Worm (Caenorhabditis elegans) whole organism, L1 larva: Measurements from ENCODE around the gene F36A4.2.

Experiments
- C04F5.9 ChIP-seq: sonication (generic microtip); optimal IDR thresholded peaks from 2 replicates; lab custom pipeline; 2016; ENCODE audit warnings: missing genetic modification characterization, missing compliant biosample characterization
- F16B12.6 ChIP-seq: fragments of 150-350 bp; optimal IDR thresholded peaks from 2 replicates; lab custom pipeline; 2014; ENCODE audit warnings: missing biosample characterization, missing genetic modification characterization
- aha-1 ChIP-seq: fragments of 150-350 bp; optimal IDR thresholded peaks from 2 replicates; lab custom pipeline; 2014; ENCODE audit warnings: missing biosample characterization, missing genetic modification characterization
- dpl-1 ChIP-seq, 3 experiments: fragments of 150-350 bp in 2 of 3; sonication (generic microtip) in 1 of 3; optimal IDR thresholded peaks; 2 replicates each; lab custom pipeline; 2014 to 2017; ENCODE audit warnings: missing biosample characterization in 3 of 3, missing genetic modification characterization in 3 of 3, missing genetic modification reagents in 3 of 3
- efl-1 ChIP-seq, 4 experiments: fragments of 150-350 bp; optimal IDR thresholded peaks in 3 of 4; peaks in 1 of 4; 1 replicate in 1 of 4; 2 replicates in 3 of 4; lab custom pipeline; 2014; ENCODE audit warnings: missing biosample characterization in 2 of 4, missing genetic modification characterization in 2 of 4, missing genetic modification reagents in 2 of 4
- egl-13 ChIP-seq: sonication (generic microtip); optimal IDR thresholded peaks from 2 replicates; lab custom pipeline; 2016; ENCODE audit warnings: missing genotype, missing genetic modification reagents, missing genetic modification characterization, missing compliant biosample characterization
- elt-2 ChIP-seq: sonication (generic microtip); optimal IDR thresholded peaks from 2 replicates; lab custom pipeline; 2016; ENCODE audit warnings: missing genetic modification characterization, mild to moderate bottlenecking, inconsistent platforms, missing compliant biosample characterization, missing genetic modification reagents
- elt-3 ChIP-seq, 6 experiments: fragments of 150-350 bp in 1 of 6; sonication (generic microtip); optimal IDR thresholded peaks; 2 replicates each; lab custom pipeline; 2017 to 2018; ENCODE audit warnings: missing biosample characterization in 6 of 6, missing genetic modification characterization in 6 of 6, inconsistent platforms in 1 of 6
- fkh-8 ChIP-seq: sonication (generic microtip); optimal IDR thresholded peaks from 2 replicates; lab custom pipeline; 2016; ENCODE audit warnings: mild to moderate bottlenecking, missing genetic modification characterization, missing compliant biosample characterization
- hpl-2 ChIP-seq: fragments of 150-350 bp; optimal IDR thresholded peaks from 2 replicates; lab custom pipeline; 2014; ENCODE audit warnings: missing biosample characterization, missing genetic modification reagents, missing genetic modification characterization
- irx-1 ChIP-seq: sonication (generic microtip); optimal IDR thresholded peaks from 2 replicates; lab custom pipeline; 2016; ENCODE audit warnings: missing genetic modification characterization, missing compliant biosample characterization
- isw-1 ChIP-seq: fragments of 200-800 bp; sonication (Bioruptor generic); IDR thresholded peaks from 2 replicates; pipeline ENCODE4 v1.3.6; 2022; ENCODE audit warnings: missing genetic modification characterization, missing compliant biosample characterization
- jun-1 ChIP-seq: fragments of 150-350 bp; optimal IDR thresholded peaks from 2 replicates; lab custom pipeline; 2014; ENCODE audit warnings: missing biosample characterization, missing genetic modification reagents, missing genetic modification characterization
- lin-35 ChIP-seq, 2 experiments: fragments of 150-350 bp; optimal IDR thresholded peaks; 2 replicates each; lab custom pipeline; 2014; ENCODE audit warnings: missing biosample characterization in 2 of 2, missing genetic modification characterization in 2 of 2, missing genetic modification reagents in 2 of 2
- lsy-2 ChIP-seq, 2 experiments: fragments of 150-350 bp; optimal IDR thresholded peaks; 2 replicates each; lab custom pipeline; 2014; ENCODE audit warnings: missing biosample characterization in 2 of 2, missing genetic modification characterization in 2 of 2
- mab-9 ChIP-seq: fragments of 200-800 bp; sonication (Bioruptor generic); IDR thresholded peaks from 2 replicates; pipeline ENCODE4 v1.3.6; 2022; ENCODE audit warnings: missing genetic modification reagents, missing genetic modification characterization, missing compliant biosample characterization
- mef-2 ChIP-seq: fragments of 150-350 bp; optimal IDR thresholded peaks from 2 replicates; lab custom pipeline; 2014; ENCODE audit warnings: missing biosample characterization, missing genetic modification characterization
- nhr-11 ChIP-seq: fragments of 150-350 bp; optimal IDR thresholded peaks from 2 replicates; lab custom pipeline; 2014; ENCODE audit warnings: missing biosample characterization, missing genetic modification characterization
- nhr-19 ChIP-seq: fragments of 200-800 bp; sonication (Bioruptor generic); conservative IDR thresholded peaks from 2 replicates; pipeline ENCODE4 v1.3.6; 2022; ENCODE audit warnings: missing genetic modification characterization, missing compliant biosample characterization
- nhr-20 ChIP-seq: sonication (generic microtip); optimal IDR thresholded peaks from 2 replicates; lab custom pipeline; 2016; ENCODE audit warnings: mild to moderate bottlenecking, missing genetic modification characterization, missing compliant biosample characterization
- nhr-76 ChIP-seq: sonication (generic microtip); optimal IDR thresholded peaks from 2 replicates; lab custom pipeline; 2017; ENCODE audit warnings: missing biosample characterization, missing genetic modification characterization
- pax-3 ChIP-seq: fragments of 200-800 bp; sonication (Bioruptor generic); optimal IDR thresholded peaks from 2 replicates; lab custom pipeline; 2018; ENCODE audit warnings: mild to moderate bottlenecking, missing genetic modification characterization, moderate library complexity, missing compliant biosample characterization
- snpc-4 ChIP-seq: fragments of 150-350 bp; optimal IDR thresholded peaks from 2 replicates; lab custom pipeline; 2014; ENCODE audit warnings: missing biosample characterization, missing genetic modification characterization
- sptf-1 ChIP-seq: fragments of 150-350 bp; optimal IDR thresholded peaks from 2 replicates; lab custom pipeline; 2014; ENCODE audit warnings: missing biosample characterization, missing genetic modification characterization
- sup-37 ChIP-seq: fragments of 200-800 bp; sonication (Bioruptor generic); optimal IDR thresholded peaks from 2 replicates; lab custom pipeline; 2018; ENCODE audit warnings: mild to moderate bottlenecking, missing genetic modification characterization, missing compliant biosample characterization
- tbx-2 ChIP-seq: sonication (generic microtip); optimal IDR thresholded peaks from 2 replicates; lab custom pipeline; 2016; ENCODE audit warnings: missing genetic modification characterization, missing compliant biosample characterization
- unc-130 ChIP-seq: fragments of 150-350 bp; optimal IDR thresholded peaks from 2 replicates; lab custom pipeline; 2017; ENCODE audit warnings: missing biosample characterization, missing genetic modification characterization, inconsistent platforms
- unc-30 ChIP-seq: sonication (generic microtip); optimal IDR thresholded peaks from 2 replicates; lab custom pipeline; 2017; ENCODE audit warnings: missing biosample characterization, missing genetic modification characterization
- vab-15 ChIP-seq: sonication (generic microtip); optimal IDR thresholded peaks from 2 replicates; lab custom pipeline; 2017; ENCODE audit warnings: missing genotype, mild to moderate bottlenecking, missing genetic modification characterization, missing compliant biosample characterization
- xbp-1 ChIP-seq: sonication (generic microtip); optimal IDR thresholded peaks from 2 replicates; lab custom pipeline; 2016; ENCODE audit warnings: missing genetic modification characterization, missing compliant biosample characterization
- zag-1 ChIP-seq: fragments of 150-350 bp; optimal IDR thresholded peaks from 2 replicates; lab custom pipeline; 2014; ENCODE audit warnings: missing biosample characterization, missing genetic modification characterization
- zip-4 ChIP-seq: fragments of 200-800 bp; sonication (Bioruptor generic); optimal IDR thresholded peaks from 2 replicates; lab custom pipeline; 2018; ENCODE audit warnings: mild to moderate bottlenecking, missing genetic modification characterization, moderate library complexity, missing compliant biosample characterization

The F36A4.2 gene

ce11 chrIV:4301202-4301601 is 30.2 kb downstream of the F36A4.2 start, which contains the start of gene lgc-22:
Gene lgc-22, plus strand, starts transcription at chrIV:4301306.
- TF ChIP-seq isw-1 (GFP tag; lab: Robert Waterston, UW) (no peak), pax-3 (tag; lab: Kevin White, UChicago) (no peak), jun-1 (no peak), unc-30 (no peak), unc-130 (tag; lab: Kevin White, UChicago) (no peak), nhr-19 (GFP tag; lab: Robert Waterston, UW) (no peak), fkh-8 (tag; lab: Kevin White, UChicago) (no peak), vab-15 (no peak), irx-1 (tag; lab: Kevin White, UChicago) (no peak), tbx-2 (tag; lab: Kevin White, UChicago) (no peak), egl-13 (tag; lab: Kevin White, UChicago) (no peak), dpl-1 (GFP tag; optimal IDR thresholded peaks at IDR 0.05; lab: Kevin White, UChicago) (no peak), xbp-1 (tag; lab: Kevin White, UChicago) (no peak), elt-2 (tag; lab: Kevin White, UChicago) (no peak), F16B12.6 (tag; lab: Kevin White, UChicago) (no peak), sup-37 (no peak), nhr-76 (tag; lab: Kevin White, UChicago) (no peak)

- TF ChIP-seq mef-2 (no peak), C04F5.9 (tag; lab: Kevin White, UChicago) (no peak), jun-1 (no peak), lin-35 (GFP tag; optimal IDR thresholded peaks at IDR 0.05; lab: Kevin White, UChicago) (no peak), zag-1 (tag; lab: Kevin White, UChicago) (no peak), sup-37 (no peak), nhr-76 (tag; lab: Kevin White, UChicago) (no peak), sptf-1 (no peak)
- TF ChIP-seq, all 84 proteins: peak for 0
Measured at ce11 chrIV:4306317-4306716, 35.3 kb downstream of the F36A4.2 start.

ce11 chrIV:4307227-4307946 is 36.4 kb downstream of the F36A4.2 start, which contains the start of gene set-9:
Gene set-9, plus strand, starts transcription at chrIV:4307896.
- peak in 1 of 2 experiments; percentile 27 for TF ChIP-seq efl-1 (optimal IDR thresholded peaks at IDR 0.05; lab: Kevin White, UChicago)
- peak in 1 of 2 experiments; percentile 34 for TF ChIP-seq efl-1 (GFP tag; optimal IDR thresholded peaks at IDR 0.05 in 1 of 2; lab: Kevin White, UChicago)
- no peak for TF ChIP-seq snpc-4 (tag; lab: Kevin White, UChicago)
- no peak for TF ChIP-seq nhr-20 (tag; lab: Kevin White, UChicago)
- peak in 1 of 2 experiments; percentile 22 for TF ChIP-seq lsy-2 (tag; optimal IDR thresholded peaks at IDR 0.05; lab: Kevin White, UChicago)
- TF ChIP-seq mab-9 (GFP tag; lab: Robert Waterston, UW): no peak
- no peak for TF ChIP-seq aha-1

- TF ChIP-seq nhr-11 (tag; lab: Kevin White, UChicago): no peak
Measured at ce11 chrIV:4316813-4317408, 45.9 kb downstream of the F36A4.2 start, which contains the start of gene Y24D9B.1. Gene Y24D9B.1, plus strand, starts transcription at chrIV:4317358.

- TF ChIP-seq elt-3 (tag; optimal IDR thresholded peaks at IDR 0.05; lab: Kevin White, UChicago): no peak
- peak; percentile 18 for TF ChIP-seq zip-4 (GFP tag; lab: Kevin White, UChicago)
- no peak for TF ChIP-seq nhr-11 (tag; lab: Kevin White, UChicago)
- TF ChIP-seq hpl-2: no peak
Measured at ce11 chrIV:4317638-4318037, 46.6 kb downstream of the F36A4.2 start.
